Worm (Caenorhabditis elegans): ENCODE data around the gene fbxa-167.

ce11 chrII:13637941-13638489, 3.3 kb upstream of the fbxa-167 start, which contains the start of gene phdh-1:
- TF ChIP-seq ztf-11 (tag; optimal IDR thresholded peaks at IDR 0.05) (no peak), unc-62 (GFP tag; optimal IDR thresholded peaks at IDR 0.05) (no peak), mep-1 (tag; optimal IDR thresholded peaks at IDR 0.05) (no peak), elt-1 (tag; optimal IDR thresholded peaks at IDR 0.05; ENCODE audit: borderline replicate concordance, insufficient read depth) (no peak), nhr-28 (tag; optimal IDR thresholded peaks at IDR 0.05) (no peak), nhr-12 (tag; optimal IDR thresholded peaks at IDR 0.05) (no peak), mab-5 (tag; optimal IDR thresholded peaks at IDR 0.05) (no peak), M03D4.4 (tag; optimal IDR thresholded peaks at IDR 0.05) (no peak), pha-4 (tag; optimal IDR thresholded peaks at IDR 0.05) (no peak)

Measured in whole organism, mixed stage, embryonic.